Fruit fly (Drosophila melanogaster): ENCODE measurements around the gene CG14207.

The CG14207 gene

DNA sequence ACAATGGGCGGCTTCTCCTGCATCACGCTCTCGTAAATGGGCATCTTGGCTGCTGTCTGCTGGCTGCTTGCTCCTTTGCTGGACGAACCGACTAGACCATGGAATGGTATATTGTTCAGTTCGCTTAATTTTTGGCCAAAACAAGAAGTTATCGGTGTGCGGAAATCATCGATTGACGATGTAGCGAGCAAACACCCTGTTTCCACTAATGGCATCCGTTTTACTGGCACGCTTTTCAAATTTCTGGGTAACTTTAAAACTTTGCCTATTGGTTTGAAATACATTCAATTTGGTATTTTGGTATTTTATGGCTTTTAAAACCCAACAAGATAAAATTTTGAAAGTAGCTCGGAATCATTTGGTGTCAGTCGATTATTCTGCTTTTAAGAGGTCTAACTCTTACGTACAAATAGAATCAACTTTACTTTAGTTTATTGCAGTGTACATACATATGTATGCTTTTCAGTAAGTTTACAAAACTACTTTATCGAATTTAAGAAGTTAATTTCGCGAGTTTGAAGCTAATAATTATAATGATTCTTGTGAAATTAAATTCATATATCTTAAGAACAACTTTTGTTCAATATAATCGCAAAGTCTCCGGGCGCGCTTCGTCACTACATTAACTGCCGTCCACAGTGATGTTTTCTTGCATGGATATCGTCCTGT is 41.0 kb downstream of the CG14207 start, which contains the start of gene Arp10:
Gene Arp10, minus strand, starts transcription at position 304 of the 669 bp plus-strand sequence.
- no peak for TF ChIP-seq vri (GFP tag; optimal IDR thresholded peaks at IDR 0.05)
- no peak for TF ChIP-seq eg (GFP tag; IDR thresholded peaks at IDR 0.05)
- no peak for TF ChIP-seq Eip93F (GFP tag; optimal IDR thresholded peaks at IDR 0.05)
- no peak for TF ChIP-seq Blimp-1 (GFP tag; optimal IDR thresholded peaks at IDR 0.05)
- peak; percentile 30 for TF ChIP-seq Hr4 (GFP tag; optimal IDR thresholded peaks at IDR 0.05)
- peak; percentile 55 for TF ChIP-seq Eip78C (GFP tag)
- no peak for TF ChIP-seq CG3919 (GFP tag; optimal IDR thresholded peaks at IDR 0.05)
- TF ChIP-seq CG3032 (tag; optimal IDR thresholded peaks at IDR 0.05): peak; percentile 12
- TF ChIP-seq CG31627 (GFP tag; optimal IDR thresholded peaks at IDR 0.05): peak; percentile 26
- TF ChIP-seq topi (GFP tag; optimal IDR thresholded peaks at IDR 0.05): peak; percentile 5
- peak; percentile 7 for TF ChIP-seq Ets96B (tag; optimal IDR thresholded peaks at IDR 0.05)
- TF ChIP-seq esn (GFP tag; optimal IDR thresholded peaks at IDR 0.05): peak; percentile 17
- no peak for TF ChIP-seq Hr38 (GFP tag; optimal IDR thresholded peaks at IDR 0.05)
- TF ChIP-seq cyc (GFP tag; optimal IDR thresholded peaks at IDR 0.05): no peak
- peak; percentile 28 for TF ChIP-seq achi (GFP tag; optimal IDR thresholded peaks at IDR 0.05)
- TF ChIP-seq CG4318 (GFP tag; optimal IDR thresholded peaks at IDR 0.05): no peak

DNA sequence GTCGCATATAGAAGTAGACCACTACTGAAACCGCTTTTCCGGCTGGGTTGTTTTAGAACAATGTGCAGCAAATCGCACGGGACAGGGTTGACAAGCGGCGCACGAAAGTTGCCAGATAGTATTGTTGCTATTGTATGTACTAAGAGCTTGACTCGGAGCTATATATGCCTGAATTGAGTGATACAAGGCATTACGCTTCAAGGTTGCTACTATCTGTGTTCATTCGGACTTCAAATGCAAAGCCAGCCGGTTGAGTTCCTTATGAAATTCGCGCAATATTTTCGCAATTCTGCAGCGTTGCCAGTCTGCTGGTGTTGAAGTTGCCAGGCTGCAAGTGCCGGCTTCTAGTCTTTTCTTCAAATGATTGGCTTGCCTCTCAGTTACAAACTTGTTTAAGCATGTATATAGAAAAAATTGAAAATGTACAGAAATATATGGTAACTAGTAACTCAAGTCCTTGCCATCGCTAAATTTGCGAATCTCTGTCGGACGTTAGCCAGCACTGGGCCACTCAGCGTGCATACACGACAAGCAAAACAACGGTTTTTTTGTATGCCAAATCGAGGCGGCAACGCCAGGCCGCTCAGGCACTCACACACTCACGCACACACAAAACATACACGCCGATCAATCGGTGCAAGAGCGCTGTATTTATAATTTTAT is 46.9 kb downstream of the CG14207 start, which contains the start of the genes Ranbp21 and Elys:
Gene Ranbp21, minus strand, starts transcription at position 513 of the 663 bp plus-strand sequence.
Gene Elys, plus strand, starts transcription at position 549 of the 663 bp plus-strand sequence.
- no peak for TF ChIP-seq achi (GFP tag; optimal IDR thresholded peaks at IDR 0.05)
- TF ChIP-seq CG8319 (GFP tag; optimal IDR thresholded peaks at IDR 0.05): no peak
- peak; percentile 3 for TF ChIP-seq CG34406 (GFP tag; optimal IDR thresholded peaks at IDR 0.05)
- no peak for TF ChIP-seq salr (GFP tag; optimal IDR thresholded peaks at IDR 0.05)
- TF ChIP-seq Sox102F (GFP tag; optimal IDR thresholded peaks at IDR 0.05): no peak
- no peak for TF ChIP-seq dac (GFP tag; optimal IDR thresholded peaks at IDR 0.05)
- 0 out of 2 replicates have a peak, but pooled peaks have one; percentile 32 for TF ChIP-seq Gug (GFP tag; IDR thresholded peaks at IDR 0.05)
- no peak for TF ChIP-seq Hr4 (GFP tag; optimal IDR thresholded peaks at IDR 0.05)
- TF ChIP-seq cyc (GFP tag; optimal IDR thresholded peaks at IDR 0.05): peak; percentile 71
- no peak for TF ChIP-seq CG3919 (GFP tag; optimal IDR thresholded peaks at IDR 0.05)
- TF ChIP-seq OdsH (GFP tag; optimal IDR thresholded peaks at IDR 0.05): no peak
- peak; percentile 76 for TF ChIP-seq Hr39 (GFP tag; optimal IDR thresholded peaks at IDR 0.05)
- TF ChIP-seq fd59A (GFP tag; optimal IDR thresholded peaks at IDR 0.05): no peak
- peak; percentile 74 for TF ChIP-seq CG31627 (GFP tag; optimal IDR thresholded peaks at IDR 0.05)
- peak; percentile 33; the same call in 1 of the 3 replicates for TF ChIP-seq eg (GFP tag; IDR thresholded peaks at IDR 0.05)
- TF ChIP-seq fd85E (GFP tag; optimal IDR thresholded peaks at IDR 0.05): no peak
- TF ChIP-seq Met (GFP tag; optimal IDR thresholded peaks at IDR 0.05): no peak
- TF ChIP-seq CG16779 (tag; optimal IDR thresholded peaks at IDR 0.05): no peak
- no peak for TF ChIP-seq CG11902 (GFP tag; optimal IDR thresholded peaks at IDR 0.05)
- TF ChIP-seq Eip93F (GFP tag; optimal IDR thresholded peaks at IDR 0.05): no peak
- TF ChIP-seq CG6854 (GFP tag; optimal IDR thresholded peaks at IDR 0.05): no peak
- TF ChIP-seq CG11294 (GFP tag; IDR thresholded peaks at IDR 0.05): no peak
- no peak for TF ChIP-seq Blimp-1 (GFP tag; optimal IDR thresholded peaks at IDR 0.05)
- no peak for TF ChIP-seq CG9139 (GFP tag; optimal IDR thresholded peaks at IDR 0.05)
- TF ChIP-seq Sox15 (GFP tag; optimal IDR thresholded peaks at IDR 0.05): peak; percentile 55
- TF ChIP-seq CG10669 (GFP tag; optimal IDR thresholded peaks at IDR 0.05): no peak
- no peak for TF ChIP-seq CG8632 (GFP tag; optimal IDR thresholded peaks at IDR 0.05)
- no peak for TF ChIP-seq Eip75B (GFP tag; optimal IDR thresholded peaks at IDR 0.05)
- peak; percentile 13 for TF ChIP-seq Lpt (GFP tag; optimal IDR thresholded peaks at IDR 0.05)
- no peak for TF ChIP-seq Hr38 (GFP tag; optimal IDR thresholded peaks at IDR 0.05)
- no peak for TF ChIP-seq svp (GFP tag)
- no peak for TF ChIP-seq CG6276 (GFP tag; optimal IDR thresholded peaks at IDR 0.05)
- TF ChIP-seq CG10631 (GFP tag; optimal IDR thresholded peaks at IDR 0.05): no peak
- no peak for TF ChIP-seq topi (GFP tag; optimal IDR thresholded peaks at IDR 0.05)
- no peak for TF ChIP-seq Ets96B (tag; optimal IDR thresholded peaks at IDR 0.05)
- TF ChIP-seq CG3032 (tag; optimal IDR thresholded peaks at IDR 0.05): peak; percentile 43
- no peak for TF ChIP-seq ss (GFP tag; optimal IDR thresholded peaks at IDR 0.05)
- TF ChIP-seq CG7368 (GFP tag; optimal IDR thresholded peaks at IDR 0.05): no peak
- TF ChIP-seq dsx (GFP tag; optimal IDR thresholded peaks at IDR 0.05; ENCODE audit: poor library complexity, severe bottlenecking): no peak
- TF ChIP-seq CG32006 (GFP tag; optimal IDR thresholded peaks at IDR 0.05): no peak
- TF ChIP-seq lz (GFP tag; optimal IDR thresholded peaks at IDR 0.05): peak; percentile 68
- TF ChIP-seq acj6 (GFP tag; optimal IDR thresholded peaks at IDR 0.05): no peak
